Worm (Caenorhabditis elegans) whole organism, L4 larva: Measurements from ENCODE around the gene T20D4.10.

Experiments used
- mep-1 ChIP-seq: fragments of 150-350 bp; sonication (generic microtip); optimal IDR thresholded peaks from 3 replicates; lab custom pipeline; 2014; ENCODE audit warnings: missing biosample characterization, missing genetic modification characterization
- zag-1 ChIP-seq: fragments of 150-350 bp; optimal IDR thresholded peaks from 2 replicates; lab custom pipeline; 2014; ENCODE audit warnings: missing biosample characterization, missing genetic modification characterization

DNA sequence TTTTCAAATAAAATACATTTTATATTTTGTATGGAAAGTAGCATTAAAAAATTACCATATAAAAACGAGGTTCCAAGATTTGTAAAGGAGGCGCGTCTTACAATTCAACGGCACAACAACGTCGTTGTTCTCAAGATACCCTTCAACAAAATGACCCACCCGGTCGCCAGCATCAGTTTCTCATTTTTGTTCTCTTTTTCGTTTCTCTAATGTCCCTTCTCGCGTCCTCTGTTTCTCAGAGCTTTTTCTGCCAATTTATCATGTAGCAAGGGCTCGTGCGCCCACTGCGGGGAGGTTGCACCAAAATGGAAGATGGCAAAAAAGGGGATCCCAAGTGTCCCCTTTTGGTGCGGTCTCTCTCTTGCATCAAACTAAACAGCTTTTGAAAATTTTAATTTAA lies 9.4 kb downstream of the T20D4.10 start:
- TF ChIP-seq mep-1 (tag; lab: Kevin White, UChicago) (no peak), zag-1 (no peak)
